Fruit fly (Drosophila melanogaster) whole organism, prepupa: ENCODE data around the gene stv.

Experiments used
- Blimp-1 ChIP-seq: fragments of 200-800 bp; sonication (Bioruptor generic); optimal IDR thresholded peaks from 3 replicates; lab custom pipeline; 2017; ENCODE audit warnings: missing biosample characterization, missing genetic modification characterization, mild to moderate bottlenecking, moderate library complexity, missing genetic modification reagents
- CG10631 ChIP-seq: fragments of 200-800 bp; sonication (Bioruptor generic); optimal IDR thresholded peaks from 2 replicates; lab custom pipeline; 2016; ENCODE audit warnings: missing biosample characterization, missing genetic modification characterization
- CG10669 ChIP-seq: fragments of 200-800 bp; sonication (Bioruptor generic); optimal IDR thresholded peaks from 3 replicates; lab custom pipeline; 2018; ENCODE audit warnings: missing biosample characterization, mild to moderate bottlenecking, missing genetic modification characterization, moderate library complexity
- CG11294 ChIP-seq: fragments of 200-800 bp; sonication (Bioruptor generic); IDR thresholded peaks from 2 replicates; pipeline ENCODE4 v1.3.6; 2022; ENCODE audit warnings: missing biosample characterization, missing genetic modification characterization
- CG11762 ChIP-seq: fragments of 200-800 bp; sonication (Bioruptor generic); optimal IDR thresholded peaks from 3 replicates; lab custom pipeline; 2016; ENCODE audit warnings: missing biosample characterization, missing genetic modification characterization; ENCODE audit not compliant: insufficient read depth
- CG11902 ChIP-seq: fragments of 200-800 bp; sonication (Bioruptor generic); optimal IDR thresholded peaks from 3 replicates; lab custom pipeline; 2016; ENCODE audit warnings: missing biosample characterization, missing genetic modification characterization
- CG15336 ChIP-seq: fragments of 200-800 bp; sonication (Bioruptor generic); IDR thresholded peaks from 2 replicates; pipeline ENCODE4 v1.3.6; 2022; ENCODE audit warnings: missing biosample characterization, missing genetic modification characterization
- CG16779 ChIP-seq: fragments of 200-800 bp; sonication (Bioruptor generic); optimal IDR thresholded peaks from 3 replicates; lab custom pipeline; 2017; ENCODE audit warnings: missing biosample characterization, mild to moderate bottlenecking, missing genetic modification characterization
- CG3032 ChIP-seq: fragments of 200-800 bp; optimal IDR thresholded peaks from 2 replicates; lab custom pipeline; 2019; ENCODE audit warnings: missing biosample characterization, mild to moderate bottlenecking, missing genetic modification characterization, moderate library complexity
- CG32006 ChIP-seq: fragments of 200-800 bp; sonication (Bioruptor generic); optimal IDR thresholded peaks from 3 replicates; lab custom pipeline; 2017; ENCODE audit warnings: missing biosample characterization, mild to moderate bottlenecking, missing genetic modification characterization
- CG3919 ChIP-seq: fragments of 200-800 bp; sonication (Bioruptor generic); optimal IDR thresholded peaks from 3 replicates; lab custom pipeline; 2016; ENCODE audit warnings: missing biosample characterization, missing genetic modification characterization
- CG4318 ChIP-seq: fragments of 200-800 bp; sonication (Bioruptor generic); optimal IDR thresholded peaks from 3 replicates; lab custom pipeline; 2017; ENCODE audit warnings: missing biosample characterization, mild to moderate bottlenecking, missing genetic modification characterization
- CG6163 ChIP-seq: fragments of 200-800 bp; sonication (Bioruptor generic); IDR thresholded peaks from 3 replicates; pipeline ENCODE4 v1.3.6; 2022; ENCODE audit warnings: missing biosample characterization, missing genetic modification characterization
- CG6276 ChIP-seq: fragments of 200-800 bp; sonication (Bioruptor generic); optimal IDR thresholded peaks from 2 replicates; lab custom pipeline; 2017; ENCODE audit warnings: missing biosample characterization, mild to moderate bottlenecking, missing genetic modification characterization
- CG6792 ChIP-seq: fragments of 200-800 bp; sonication (Bioruptor generic); optimal IDR thresholded peaks from 3 replicates; lab custom pipeline; 2016; ENCODE audit warnings: missing biosample characterization, missing genetic modification characterization
- CG6808 ChIP-seq: fragments of 200-800 bp; sonication (Bioruptor generic); optimal IDR thresholded peaks from 3 replicates; lab custom pipeline; 2017; ENCODE audit warnings: missing biosample characterization, missing genetic modification characterization, mild to moderate bottlenecking, moderate library complexity, missing genetic modification reagents
- CG6854 ChIP-seq: fragments of 200-800 bp; sonication (Bioruptor generic); optimal IDR thresholded peaks from 2 replicates; lab custom pipeline; 2017; ENCODE audit warnings: missing biosample characterization, mild to moderate bottlenecking, missing genetic modification characterization
- CG8632 ChIP-seq: fragments of 200-800 bp; sonication (Bioruptor generic); optimal IDR thresholded peaks from 3 replicates; lab custom pipeline; 2016; ENCODE audit warnings: missing biosample characterization, missing genetic modification characterization
- CG9139 ChIP-seq: fragments of 200-800 bp; sonication (Bioruptor generic); optimal IDR thresholded peaks from 3 replicates; lab custom pipeline; 2017; ENCODE audit warnings: missing biosample characterization, mild to moderate bottlenecking, missing genetic modification characterization
- Eip78C ChIP-seq: fragments of 200-800 bp; sonication (Bioruptor generic); peaks from one replicate; lab custom pipeline; 2016; ENCODE audit warnings: missing biosample characterization, missing genetic modification characterization
- Ets21C ChIP-seq: fragments of 200-800 bp; sonication (Bioruptor generic); optimal IDR thresholded peaks from 3 replicates; lab custom pipeline; 2016; ENCODE audit warnings: missing biosample characterization, missing genetic modification characterization
- Ets96B ChIP-seq: fragments of 200-800 bp; optimal IDR thresholded peaks from 2 replicates; lab custom pipeline; 2019; ENCODE audit warnings: missing biosample characterization, mild to moderate bottlenecking, missing genetic modification characterization, moderate library complexity
- Hr38 ChIP-seq: sonication (Bioruptor generic); optimal IDR thresholded peaks from 2 replicates; lab custom pipeline; 2016; ENCODE audit warnings: missing biosample characterization, missing genetic modification characterization
- Hr4 ChIP-seq: fragments of 200-800 bp; sonication (Bioruptor generic); optimal IDR thresholded peaks from 3 replicates; lab custom pipeline; 2016; ENCODE audit warnings: missing biosample characterization, missing genetic modification characterization
- Met ChIP-seq: fragments of 200-800 bp; sonication (Bioruptor generic); optimal IDR thresholded peaks from 3 replicates; lab custom pipeline; 2016; ENCODE audit warnings: missing biosample characterization, missing genetic modification characterization
- OdsH ChIP-seq: fragments of 200-800 bp; sonication (Bioruptor generic); optimal IDR thresholded peaks from 3 replicates; lab custom pipeline; 2016; ENCODE audit warnings: missing biosample characterization, missing genetic modification characterization
- Sox102F ChIP-seq: fragments of 200-800 bp; sonication (Bioruptor generic); optimal IDR thresholded peaks from 2 replicates; lab custom pipeline; 2016; ENCODE audit warnings: missing biosample characterization, mild to moderate bottlenecking, missing genetic modification characterization
- Sox15 ChIP-seq: fragments of 200-800 bp; sonication (Bioruptor generic); optimal IDR thresholded peaks from 3 replicates; lab custom pipeline; 2016; ENCODE audit warnings: missing biosample characterization, missing genetic modification characterization
- achi ChIP-seq: fragments of 200-800 bp; sonication (Bioruptor generic); optimal IDR thresholded peaks from 3 replicates; lab custom pipeline; 2016; ENCODE audit warnings: missing biosample characterization, missing genetic modification characterization
- acj6 ChIP-seq: fragments of 200-800 bp; sonication (Bioruptor generic); optimal IDR thresholded peaks from 3 replicates; lab custom pipeline; 2016; ENCODE audit warnings: missing biosample characterization, missing genetic modification characterization
- dac ChIP-seq: fragments of 200-800 bp; sonication (Bioruptor generic); optimal IDR thresholded peaks from 2 replicates; lab custom pipeline; 2017; ENCODE audit warnings: missing biosample characterization, mild to moderate bottlenecking, missing genetic modification characterization
- dsx ChIP-seq: fragments of 200-800 bp; optimal IDR thresholded peaks from 3 replicates; lab custom pipeline; 2019; ENCODE audit warnings: missing biosample characterization, mild to moderate bottlenecking, missing genetic modification characterization, moderate library complexity; ENCODE audit not compliant: poor library complexity, severe bottlenecking
- esn ChIP-seq: fragments of 200-800 bp; sonication (Bioruptor generic); optimal IDR thresholded peaks from 2 replicates; lab custom pipeline; 2016; ENCODE audit warnings: missing biosample characterization, mild to moderate bottlenecking, missing genetic modification characterization, moderate library complexity
- fd85E ChIP-seq: fragments of 200-800 bp; sonication (Bioruptor generic); optimal IDR thresholded peaks from 3 replicates; lab custom pipeline; 2016; ENCODE audit warnings: missing biosample characterization, missing genetic modification characterization
- fkh ChIP-seq: fragments of 200-800 bp; sonication (Bioruptor generic); optimal IDR thresholded peaks from 3 replicates; lab custom pipeline; 2017; ENCODE audit warnings: missing biosample characterization, mild to moderate bottlenecking, missing genetic modification characterization, moderate library complexity
- lz ChIP-seq: fragments of 200-800 bp; sonication (Bioruptor generic); optimal IDR thresholded peaks from 3 replicates; lab custom pipeline; 2016; ENCODE audit warnings: missing biosample characterization, missing genetic modification characterization
- net ChIP-seq: fragments of 200-800 bp; sonication (Bioruptor generic); optimal IDR thresholded peaks from 3 replicates; lab custom pipeline; 2016; ENCODE audit warnings: missing biosample characterization, missing genetic modification characterization
- pdm3 ChIP-seq: fragments of 200-800 bp; sonication (Bioruptor generic); optimal IDR thresholded peaks from 3 replicates; lab custom pipeline; 2016; ENCODE audit warnings: missing biosample characterization, missing genetic modification characterization
- salr ChIP-seq, 2 experiments: fragments of 200-800 bp; sonication (Bioruptor generic); optimal IDR thresholded peaks; 3 replicates each; lab custom pipeline; 2016 to 2018; ENCODE audit warnings: missing biosample characterization in 2 of 2, missing genetic modification characterization in 2 of 2, mild to moderate bottlenecking in 1 of 2
- spab ChIP-seq: fragments of 200-800 bp; sonication (Bioruptor generic); optimal IDR thresholded peaks from 2 replicates; lab custom pipeline; 2017; ENCODE audit warnings: missing biosample characterization, mild to moderate bottlenecking, missing genetic modification characterization, missing genetic modification reagents
- svp ChIP-seq: fragments of 200-800 bp; sonication (Bioruptor generic); peaks from one replicate; lab custom pipeline; 2016; ENCODE audit warnings: missing biosample characterization, missing genetic modification characterization
- vri ChIP-seq: fragments of 200-800 bp; sonication (Bioruptor generic); optimal IDR thresholded peaks from 3 replicates; lab custom pipeline; 2016; ENCODE audit warnings: missing biosample characterization, mild to moderate bottlenecking, missing genetic modification characterization

The stv gene

DNA sequence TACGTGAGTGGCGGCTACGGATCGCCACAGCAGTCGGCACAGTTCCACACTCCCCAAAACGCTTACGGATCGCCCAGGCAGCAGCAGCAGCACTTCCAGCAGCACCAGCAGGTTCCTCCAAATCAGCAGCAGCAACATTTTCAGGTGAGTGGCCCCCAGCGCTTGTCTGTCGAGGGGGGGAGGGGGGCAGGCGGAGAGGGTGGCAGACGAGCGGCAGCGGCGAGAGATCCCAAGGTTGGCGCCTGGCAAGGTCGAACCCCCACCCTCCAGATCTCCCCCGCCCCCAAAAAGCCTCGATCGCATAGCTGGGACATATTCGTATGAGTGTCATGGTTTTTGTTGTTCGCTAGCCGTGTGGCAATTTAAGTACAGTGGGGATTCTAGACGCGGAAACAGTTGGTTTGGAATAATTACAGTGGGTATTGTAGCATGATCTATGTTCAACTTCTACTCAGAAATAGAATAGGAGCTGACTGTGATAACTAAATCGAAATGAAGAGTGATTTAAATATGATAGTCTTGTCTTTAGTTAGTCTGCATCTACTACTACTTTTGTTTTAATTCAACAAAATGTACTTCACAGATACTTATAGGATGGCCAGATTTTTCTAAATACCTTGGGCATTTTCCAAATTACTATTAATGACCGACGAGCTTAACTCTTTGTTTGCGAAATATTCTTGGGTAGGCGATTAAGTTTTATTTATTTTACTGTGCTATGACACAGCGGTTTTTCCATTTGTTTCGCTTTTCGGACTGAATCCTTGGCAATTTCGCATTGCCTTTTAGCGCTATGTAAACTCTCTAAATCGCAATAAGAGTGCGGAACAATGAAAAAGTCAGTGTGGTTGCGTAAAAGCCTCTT is 1.2 kb downstream of the stv start (continued):
- no peak for TF ChIP-seq fd85E (GFP tag; lab: Kevin White, UChicago)
- peak; percentile 26 for TF ChIP-seq CG11902
- TF ChIP-seq CG11294 (GFP tag; lab: Robert Waterston, UW) = no peak
- peak; percentile 41 for TF ChIP-seq lz (GFP tag; lab: Kevin White, UChicago)
- peak; percentile 11 for TF ChIP-seq Met (GFP tag; lab: Kevin White, UChicago)
- TF ChIP-seq CG6854 (GFP tag; lab: Kevin White, UChicago) = no peak
- peak; percentile 26 for TF ChIP-seq acj6 (GFP tag; lab: Kevin White, UChicago)
- no peak for TF ChIP-seq CG6276 (GFP tag; lab: Kevin White, UChicago)
- no peak for TF ChIP-seq fkh
- TF ChIP-seq OdsH (GFP tag; lab: Kevin White, UChicago) = peak; percentile 26
- TF ChIP-seq CG10631 (GFP tag; lab: Kevin White, UChicago) = peak; percentile 21
- TF ChIP-seq svp (GFP tag; lab: Kevin White, UChicago) = peak; percentile 30
- peak; percentile 9 for TF ChIP-seq Ets21C
- TF ChIP-seq, all 60 proteins: peak for 32

DNA sequence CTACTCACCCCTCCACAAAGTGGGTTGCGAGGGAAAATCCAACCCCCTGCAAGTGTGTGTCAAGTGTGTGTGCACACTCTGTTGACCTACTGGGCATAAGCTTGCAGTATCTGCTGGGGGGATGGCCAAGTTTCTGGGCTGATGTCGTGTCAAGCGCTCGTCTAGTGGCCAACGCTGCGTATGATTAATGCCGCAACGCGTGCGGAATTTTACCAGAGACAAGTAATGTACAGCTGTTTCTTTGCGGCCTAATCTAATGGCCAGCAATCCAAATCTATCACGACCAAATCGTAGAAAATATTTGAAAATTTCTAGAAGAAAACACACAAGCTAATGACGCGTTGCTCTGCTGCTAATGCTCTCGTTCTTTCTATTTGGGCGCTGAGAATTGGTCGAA is 1.9 kb downstream of the stv start:
- TF ChIP-seq CG9139 (GFP tag; lab: Kevin White, UChicago) = no peak
- no peak for TF ChIP-seq Ets21C
- TF ChIP-seq CG3032 (tag; lab: Kevin White, UChicago) = no peak
- TF ChIP-seq esn (GFP tag; lab: Kevin White, UChicago) = no peak
- TF ChIP-seq acj6 (GFP tag; lab: Kevin White, UChicago) = no peak
- no peak for TF ChIP-seq pdm3
- no peak for TF ChIP-seq CG8632 (GFP tag; lab: Kevin White, UChicago)
- no peak for TF ChIP-seq fkh
- no peak for TF ChIP-seq lz (GFP tag; lab: Kevin White, UChicago)
- no peak for TF ChIP-seq CG6163 (GFP tag; lab: Robert Waterston, UW)
- no peak for TF ChIP-seq dsx (GFP tag; lab: Kevin White, UChicago)
- TF ChIP-seq achi (GFP tag; lab: Kevin White, UChicago) = no peak
- TF ChIP-seq CG16779 (tag; lab: Kevin White, UChicago) = no peak
- no peak for TF ChIP-seq CG3919 (GFP tag; lab: Kevin White, UChicago)
- TF ChIP-seq OdsH (GFP tag; lab: Kevin White, UChicago) = no peak
- TF ChIP-seq salr (GFP tag; optimal IDR thresholded peaks at IDR 0.05; lab: Kevin White, UChicago) = no peak

DNA sequence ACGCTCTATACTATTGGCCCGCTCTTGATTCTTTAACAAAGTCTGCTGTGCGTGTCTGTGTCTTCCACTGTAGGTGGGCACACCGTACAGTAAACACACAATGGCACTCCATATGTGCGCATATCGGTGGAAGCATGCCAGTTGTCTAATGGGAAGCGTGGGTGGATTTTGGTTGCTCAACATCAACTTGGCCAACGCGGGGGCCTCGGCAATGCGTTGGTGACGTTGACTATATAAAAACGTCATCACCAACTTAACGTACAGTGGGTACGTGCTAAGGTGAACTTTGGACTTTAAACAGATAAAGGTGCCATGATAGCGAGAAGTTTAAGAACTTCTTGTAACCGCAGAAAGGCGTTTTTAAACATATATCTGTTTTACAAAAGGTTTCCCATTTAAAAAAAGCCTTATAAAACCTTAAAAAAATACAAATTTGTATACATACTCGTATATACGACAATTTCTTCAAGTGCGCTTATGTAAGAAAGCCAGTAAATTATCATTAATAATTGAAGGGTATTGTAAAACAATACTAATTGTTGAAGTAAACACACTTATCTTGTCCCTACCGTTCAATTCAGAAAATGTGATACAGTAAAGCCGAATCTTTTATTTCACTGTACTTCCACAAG is 2.4 kb downstream of the stv start:
- no peak for TF ChIP-seq dsx (GFP tag; lab: Kevin White, UChicago)
- peak; percentile 65 for TF ChIP-seq CG32006 (GFP tag; lab: Kevin White, UChicago)
- TF ChIP-seq CG6792 (GFP tag; lab: Kevin White, UChicago) = peak; percentile 33
- TF ChIP-seq CG9139 (GFP tag; lab: Kevin White, UChicago) = no peak
- peak; percentile 47 for TF ChIP-seq net (GFP tag; lab: Kevin White, UChicago)
- peak; percentile 68 for TF ChIP-seq CG6276 (GFP tag; lab: Kevin White, UChicago)
- TF ChIP-seq fkh = no peak
- peak; percentile 15 for TF ChIP-seq spab (GFP tag; lab: Kevin White, UChicago)
- TF ChIP-seq Eip78C (GFP tag; lab: Kevin White, UChicago) = peak; percentile 87
- peak; percentile 41 for TF ChIP-seq achi (GFP tag; lab: Kevin White, UChicago)
- no peak for TF ChIP-seq dac (GFP tag; lab: Kevin White, UChicago)
- TF ChIP-seq esn (GFP tag; lab: Kevin White, UChicago) = peak; percentile 78
- peak; percentile 56 for TF ChIP-seq CG10669 (GFP tag; lab: Kevin White, UChicago)
- peak; percentile 47 for TF ChIP-seq vri (GFP tag; lab: Kevin White, UChicago)
- peak; percentile 20 for TF ChIP-seq Sox15 (GFP tag; lab: Kevin White, UChicago)
- TF ChIP-seq CG10631 (GFP tag; lab: Kevin White, UChicago) = peak; percentile 54
- TF ChIP-seq CG6854 (GFP tag; lab: Kevin White, UChicago) = no peak
- TF ChIP-seq Blimp-1 = no peak
- TF ChIP-seq CG11762 (GFP tag; lab: Kevin White, UChicago) = peak; percentile 29
- TF ChIP-seq Hr4 (GFP tag; lab: Kevin White, UChicago) = peak; percentile 65
- TF ChIP-seq Sox102F (GFP tag; lab: Kevin White, UChicago) = peak; percentile 62
- peak; percentile 9 for TF ChIP-seq CG11902
- TF ChIP-seq CG3032 (tag; lab: Kevin White, UChicago) = peak; percentile 25
- no peak for TF ChIP-seq CG6163 (GFP tag; lab: Robert Waterston, UW)
- TF ChIP-seq pdm3 = peak; percentile 45
- TF ChIP-seq acj6 (GFP tag; lab: Kevin White, UChicago) = peak; percentile 61
- TF ChIP-seq CG15336 (GFP tag; lab: Robert Waterston, UW) = peak; percentile 49
- peak; percentile 50 for TF ChIP-seq CG4318 (GFP tag; lab: Kevin White, UChicago)
- peak; percentile 14 for TF ChIP-seq Ets96B (tag; lab: Kevin White, UChicago)
- TF ChIP-seq CG6808 (GFP tag; lab: Kevin White, UChicago) = peak; percentile 53
- TF ChIP-seq Hr38 (GFP tag; lab: Kevin White, UChicago) = no peak
